Fruit fly (Drosophila melanogaster) whole organism, embryonic: ENCODE measurements around the gene Gyf.
"Not testable (repeated sequence)": the region's sequence is repeated elsewhere in the genome, so short reads cannot be mapped to it uniquely, and the experiment has no call there.

ENCODE experiments used
- B-H1 ChIP-seq: fragments of 200-800 bp; sonication (Bioruptor generic); IDR thresholded peaks from 3 replicates; pipeline ENCODE4 v1.3.6; 2022; ENCODE audit warnings: missing biosample characterization, missing genetic modification characterization
- CG11247 ChIP-seq: fragments of 200-800 bp; sonication (Bioruptor generic); IDR thresholded peaks from 2 replicates; pipeline ENCODE4 v1.3.6; 2022; ENCODE audit warnings: missing biosample characterization, missing genetic modification characterization
- CG12391 ChIP-seq: fragments of 200-800 bp; sonication (Bioruptor generic); optimal IDR thresholded peaks from 3 replicates; lab custom pipeline; 2018; ENCODE audit warnings: missing biosample characterization, mild to moderate bottlenecking, missing genetic modification characterization, moderate library complexity
- Lhr ChIP-seq: fragments of 200-800 bp; sonication (Bioruptor generic); optimal IDR thresholded peaks from 3 replicates; lab custom pipeline; 2017; ENCODE audit warnings: mild to moderate bottlenecking, missing biosample characterization, missing genetic modification reagents, missing genetic modification characterization
- MTF-1 ChIP-seq: fragments of 200-800 bp; sonication (Bioruptor generic); optimal IDR thresholded peaks from 2 replicates; lab custom pipeline; 2018; ENCODE audit warnings: missing biosample characterization, mild to moderate bottlenecking, missing genetic modification characterization, borderline replicate concordance
- YL-1 ChIP-seq: fragments of 200-800 bp; sonication (Bioruptor generic); optimal IDR thresholded peaks from 3 replicates; lab custom pipeline; 2017; ENCODE audit warnings: missing biosample characterization, mild to moderate bottlenecking, missing genetic modification characterization
- gce ChIP-seq: fragments of 200-800 bp; sonication (Bioruptor generic); IDR thresholded peaks from 3 replicates; pipeline ENCODE4 v1.3.6; 2022; ENCODE audit warnings: missing biosample characterization, missing genetic modification characterization
- hb ChIP-seq: fragments of 200-800 bp; sonication (Bioruptor generic); IDR thresholded peaks from 3 replicates; pipeline ENCODE4 v1.3.6; 2022; ENCODE audit warnings: missing biosample characterization, missing genetic modification characterization; ENCODE audit not compliant: partially characterized antibody

dm6 chr4:912231-912630 lies 45.4 kb upstream of the Gyf start, which contains the start of gene unc-13:
- TF ChIP-seq Lhr (GFP tag; lab: Kevin White, UChicago); CG12391 (tag; lab: Kevin White, UChicago); MTF-1 (GFP tag; lab: Kevin White, UChicago); CG11247 (GFP tag; lab: Robert Waterston, UW); YL-1; hb (GFP tag; lab: Robert Waterston, UW); B-H1 (GFP tag; lab: Robert Waterston, UW); gce (GFP tag; lab: Robert Waterston, UW): not testable (repeated sequence)
